Worm (Caenorhabditis elegans) whole organism, late embryonic: ENCODE measurements around the gene sre-16.

Source experiments
- C08G9.2 ChIP-seq: sonication (generic microtip); optimal IDR thresholded peaks from 2 replicates; lab custom pipeline; 2016; ENCODE audit warnings: mild to moderate bottlenecking, missing genetic modification characterization, moderate library complexity, missing compliant biosample characterization
- ama-1 ChIP-seq: fragments of 150-350 bp; optimal IDR thresholded peaks from 2 replicates; lab custom pipeline; 2014
- ceh-9 ChIP-seq: sonication (generic microtip); optimal IDR thresholded peaks from 2 replicates; lab custom pipeline; 2016; ENCODE audit warnings: mild to moderate bottlenecking, missing genetic modification characterization, inconsistent platforms, missing compliant biosample characterization
- elt-2 ChIP-seq: sonication (generic microtip); optimal IDR thresholded peaks from 2 replicates; lab custom pipeline; 2016; ENCODE audit warnings: missing genetic modification reagents, missing genetic modification characterization, missing compliant biosample characterization
- ets-4 ChIP-seq: sonication (generic microtip); optimal IDR thresholded peaks from 2 replicates; lab custom pipeline; 2016; ENCODE audit warnings: missing genetic modification characterization, missing compliant biosample characterization
- eyg-1 ChIP-seq: sonication (generic microtip); optimal IDR thresholded peaks from 2 replicates; lab custom pipeline; 2016; ENCODE audit warnings: missing genotype, missing genetic modification characterization, missing compliant biosample characterization
- fkh-10 ChIP-seq: fragments of 150-350 bp; optimal IDR thresholded peaks from 2 replicates; lab custom pipeline; 2014; ENCODE audit warnings: missing biosample characterization, missing genetic modification reagents, missing genetic modification characterization
- madf-2 ChIP-seq: sonication (generic microtip); optimal IDR thresholded peaks from 2 replicates; lab custom pipeline; 2017; ENCODE audit warnings: missing genetic modification characterization, missing compliant biosample characterization
- nhr-11 ChIP-seq: fragments of 150-350 bp; optimal IDR thresholded peaks from 2 replicates; lab custom pipeline; 2014; ENCODE audit warnings: missing biosample characterization, missing genetic modification characterization
- ref-2 ChIP-seq: sonication (generic microtip); optimal IDR thresholded peaks from 2 replicates; lab custom pipeline; 2016; ENCODE audit warnings: missing genetic modification characterization, missing compliant biosample characterization
- rnt-1 ChIP-seq: sonication (generic microtip); optimal IDR thresholded peaks from 2 replicates; lab custom pipeline; 2016; ENCODE audit warnings: missing genetic modification characterization, missing compliant biosample characterization
- tbx-2 ChIP-seq: sonication (generic microtip); optimal IDR thresholded peaks from 2 replicates; lab custom pipeline; 2016; ENCODE audit warnings: missing genetic modification characterization, missing compliant biosample characterization

DNA sequence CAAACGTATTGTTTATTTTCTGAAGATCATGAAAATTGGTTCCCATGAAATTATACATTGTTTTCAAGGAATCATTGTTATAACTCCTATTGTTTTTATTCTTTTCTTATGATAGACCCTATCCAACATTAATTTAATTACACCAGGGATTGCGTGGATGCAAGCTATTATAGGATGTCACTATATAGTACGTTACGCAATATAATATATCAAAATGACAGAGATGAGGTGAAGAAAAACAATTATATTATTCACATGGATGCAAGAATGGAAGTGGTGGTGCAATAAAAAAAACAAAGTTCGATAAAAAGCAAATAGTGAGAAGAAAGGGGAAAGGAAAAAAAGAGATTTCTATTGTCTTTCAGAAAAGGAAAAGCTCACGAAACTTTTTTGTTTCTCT lies 42.6 kb downstream of the sre-16 start:
- no peak for TF ChIP-seq elt-2 (tag; lab: Kevin White, UChicago)
- no peak for TF ChIP-seq ets-4 (tag; lab: Kevin White, UChicago)
- no peak for TF ChIP-seq C08G9.2 (tag; lab: Kevin White, UChicago)
- no peak for TF ChIP-seq tbx-2 (tag; lab: Kevin White, UChicago)
- TF ChIP-seq madf-2 (tag; lab: Kevin White, UChicago) = no peak
- TF ChIP-seq ama-1 (lab: Kevin White, UChicago) = no peak
- no peak for TF ChIP-seq nhr-11 (tag; lab: Kevin White, UChicago)
- no peak for TF ChIP-seq fkh-10 (GFP tag; lab: Kevin White, UChicago)
- TF ChIP-seq eyg-1 (tag; lab: Kevin White, UChicago) = no peak
- TF ChIP-seq ref-2 (tag; lab: Kevin White, UChicago) = no peak
- no peak for TF ChIP-seq ceh-9 (tag; lab: Kevin White, UChicago)
- no peak for TF ChIP-seq rnt-1 (tag; lab: Kevin White, UChicago)
